Fruit fly (Drosophila melanogaster) whole organism, embryonic: ENCODE data around the gene CG45100.

Source experiments
- CG11398 ChIP-seq: fragments of 200-800 bp; sonication (Bioruptor generic); optimal IDR thresholded peaks from 2 replicates; lab custom pipeline; 2016; ENCODE audit warnings: missing biosample characterization, missing genetic modification characterization
- CG12769 ChIP-seq: fragments of 200-800 bp; sonication (Bioruptor generic); optimal IDR thresholded peaks from 2 replicates; lab custom pipeline; 2019; ENCODE audit warnings: missing biosample characterization, mild to moderate bottlenecking, missing genetic modification characterization, moderate library complexity
- CG17186 ChIP-seq: fragments of 200-800 bp; sonication (Bioruptor generic); optimal IDR thresholded peaks from 3 replicates; lab custom pipeline; 2017; ENCODE audit warnings: missing biosample characterization, missing genetic modification reagents, missing genetic modification characterization
- CG7839 ChIP-seq: fragments of 200-800 bp; sonication (Bioruptor generic); optimal IDR thresholded peaks from 3 replicates; lab custom pipeline; 2018; ENCODE audit warnings: missing biosample characterization, mild to moderate bottlenecking, missing genetic modification characterization, moderate library complexity
- Eip74EF ChIP-seq, 2 experiments: fragments of 200-800 bp in 1 of 2; fragments of >200 bp in 1 of 2; sonication (Bioruptor generic) in 1 of 2; optimal IDR thresholded peaks; 2 replicates each; lab custom pipeline; 2017 to 2019; ENCODE audit warnings: missing biosample characterization in 2 of 2, missing genetic modification characterization in 2 of 2, mild to moderate bottlenecking in 1 of 2, moderate library complexity in 1 of 2
- HLH54F ChIP-seq: fragments of 200-800 bp; sonication (Bioruptor generic); optimal IDR thresholded peaks from 3 replicates; lab custom pipeline; 2016; ENCODE audit warnings: missing biosample characterization, missing genetic modification characterization
- NC2β ChIP-seq: fragments of 200-800 bp; sonication (Bioruptor generic); optimal IDR thresholded peaks from 2 replicates; lab custom pipeline; 2016; ENCODE audit warnings: missing biosample characterization, missing genetic modification characterization
- Scr ChIP-seq: fragments of 200-800 bp; sonication (Bioruptor generic); IDR thresholded peaks from 2 replicates; pipeline ENCODE4 v1.3.6; 2022; ENCODE audit warnings: missing biosample characterization, missing genetic modification characterization; ENCODE audit not compliant: partially characterized antibody
- Six4 ChIP-seq: fragments of 200-800 bp; sonication (Bioruptor generic); optimal IDR thresholded peaks from 2 replicates; lab custom pipeline; 2016; ENCODE audit warnings: missing biosample characterization, missing genetic modification characterization
- ems ChIP-seq: fragments of 200-800 bp; sonication (Bioruptor generic); optimal IDR thresholded peaks from 3 replicates; lab custom pipeline; 2016; ENCODE audit warnings: missing biosample characterization, missing genetic modification characterization
- insv ChIP-seq, 2 experiments: fragments of 200-800 bp; sonication (Bioruptor generic); optimal IDR thresholded peaks; 3 replicates each; lab custom pipeline; 2016 to 2018; ENCODE audit warnings: missing biosample characterization in 2 of 2, missing genetic modification characterization in 2 of 2
- toy ChIP-seq: fragments of 200-800 bp; sonication (Bioruptor generic); IDR thresholded peaks from 2 replicates; pipeline ENCODE4 v1.3.6; 2022; ENCODE audit warnings: missing biosample characterization, missing genetic modification characterization
- ttk ChIP-seq: fragments of 200-800 bp; sonication (Bioruptor generic); IDR thresholded peaks from 2 replicates; pipeline ENCODE4 v2.1.2; 2022; ENCODE audit warnings: missing biosample characterization, missing genetic modification characterization

- TF ChIP-seq HLH54F (GFP tag; lab: Kevin White, UChicago) = no peak
- no peak for TF ChIP-seq ttk (GFP tag; lab: Robert Waterston, UW)
- no peak for TF ChIP-seq CG11398 (GFP tag; lab: Kevin White, UChicago)
- TF ChIP-seq Eip74EF (GFP tag; optimal IDR thresholded peaks at IDR 0.05; lab: Kevin White, UChicago) = no peak
- TF ChIP-seq Six4 (GFP tag; lab: Kevin White, UChicago) = no peak
- TF ChIP-seq insv (GFP tag; optimal IDR thresholded peaks at IDR 0.05; lab: Kevin White, UChicago) = no peak
- TF ChIP-seq NC2β = no peak
- TF ChIP-seq ems (GFP tag; lab: Kevin White, UChicago) = peak; percentile 2
- no peak for TF ChIP-seq CG17186 (GFP tag; lab: Kevin White, UChicago)
- TF ChIP-seq CG12769 (tag; lab: Kevin White, UChicago) = peak; percentile 7
- no peak for TF ChIP-seq toy (GFP tag; lab: Robert Waterston, UW)
- no peak for TF ChIP-seq CG7839 (tag; lab: Kevin White, UChicago)
- 0 out of 2 replicates have a peak, but pooled peaks have one; percentile 8 for TF ChIP-seq Scr (GFP tag; lab: Robert Waterston, UW)
Measured at dm6 chr3R:5523070-5523637, 48.8 kb upstream of the CG45100 start, which contains the start of the genes CG43845 and Nmdar1.
